Fruit fly (Drosophila melanogaster) S2 (cell line): ENCODE results near the gene Mtl.

Experiments
- CG8478 ChIP-seq: fragments of >200 bp; optimal IDR thresholded peaks from 2 replicates; lab custom pipeline; 2018
- CTCF ChIP-seq, 2 experiments: fragments of >200 bp; optimal IDR thresholded peaks; 2 replicates each; lab custom pipeline; 2018

- TF ChIP-seq CG8478 (lab: Kevin White, UChicago) (no peak), CTCF (optimal IDR thresholded peaks at IDR 0.05; lab: Kevin White, UChicago) (no peak)
These were observed 27.7 kb upstream of the Mtl start for dm6 chr3R:27608536-27608935.
